Fruit fly (Drosophila melanogaster) whole organism, embryonic: Measurements from ENCODE around the gene CG5644.
A peak's percentile ranks its signal among the peaks of the same experiment; 100 is the strongest.

Experiments
- Antp ChIP-seq: fragments of 200-800 bp; sonication (Bioruptor generic); optimal IDR thresholded peaks from 3 replicates; lab custom pipeline; 2016; ENCODE audit warnings: missing biosample characterization, missing genetic modification characterization
- Atf-2 ChIP-seq: fragments of 200-800 bp; sonication (Bioruptor generic); optimal IDR thresholded peaks from 2 replicates; lab custom pipeline; 2016; ENCODE audit warnings: missing biosample characterization, missing genetic modification characterization
- CG11085 ChIP-seq: fragments of 200-800 bp; sonication (Bioruptor generic); IDR thresholded peaks from 2 replicates; pipeline ENCODE4 v1.3.6; 2022; ENCODE audit warnings: missing biosample characterization, missing genetic modification characterization
- CG11398 ChIP-seq: fragments of 200-800 bp; sonication (Bioruptor generic); optimal IDR thresholded peaks from 2 replicates; lab custom pipeline; 2016; ENCODE audit warnings: missing biosample characterization, missing genetic modification characterization
- CG11696 ChIP-seq: fragments of 200-800 bp; sonication (Bioruptor generic); IDR thresholded peaks from 2 replicates; pipeline ENCODE4 v1.3.6; 2022; ENCODE audit warnings: missing biosample characterization, missing genetic modification characterization
- CG13424 ChIP-seq: fragments of 200-800 bp; sonication (Bioruptor generic); optimal IDR thresholded peaks from 2 replicates; lab custom pipeline; 2019; ENCODE audit warnings: missing biosample characterization, mild to moderate bottlenecking, missing genetic modification characterization, moderate library complexity
- CG13894 ChIP-seq: fragments of 200-800 bp; sonication (Bioruptor generic); optimal IDR thresholded peaks from 3 replicates; lab custom pipeline; 2018; ENCODE audit warnings: missing biosample characterization, mild to moderate bottlenecking, missing genetic modification characterization, moderate library complexity
- CG16813 ChIP-seq: fragments of 200-800 bp; sonication (Bioruptor generic); IDR thresholded peaks from 3 replicates; pipeline ENCODE4 v1.3.6; 2022; ENCODE audit warnings: missing biosample characterization, missing genetic modification characterization; ENCODE audit not compliant: partially characterized antibody
- CG16863 ChIP-seq: fragments of 200-800 bp; sonication (Bioruptor generic); optimal IDR thresholded peaks from 3 replicates; lab custom pipeline; 2016; ENCODE audit warnings: missing biosample characterization, missing genetic modification characterization
- CG18476 ChIP-seq: fragments of 200-800 bp; sonication (Bioruptor generic); optimal IDR thresholded peaks from 2 replicates; lab custom pipeline; 2016; ENCODE audit warnings: missing biosample characterization, mild to moderate bottlenecking, missing genetic modification characterization
- CG2116 ChIP-seq: fragments of 200-800 bp; sonication (Bioruptor generic); optimal IDR thresholded peaks from 3 replicates; lab custom pipeline; 2018; ENCODE audit warnings: missing biosample characterization, mild to moderate bottlenecking, missing genetic modification characterization
- CG2129 ChIP-seq: fragments of 200-800 bp; sonication (Bioruptor generic); IDR thresholded peaks from 2 replicates; pipeline ENCODE4 v1.3.6; 2022; ENCODE audit warnings: missing biosample characterization, missing genetic modification characterization; ENCODE audit not compliant: partially characterized antibody
- CG30020 ChIP-seq: fragments of 200-800 bp; optimal IDR thresholded peaks from 2 replicates; lab custom pipeline; 2019; ENCODE audit warnings: missing biosample characterization, mild to moderate bottlenecking, missing genetic modification characterization, moderate library complexity
- CG3065 ChIP-seq: fragments of 200-800 bp; sonication (Bioruptor generic); optimal IDR thresholded peaks from 2 replicates; lab custom pipeline; 2016; ENCODE audit warnings: missing biosample characterization, missing genetic modification characterization
- CG34376 ChIP-seq: fragments of 200-800 bp; sonication (Bioruptor generic); optimal IDR thresholded peaks from 2 replicates; lab custom pipeline; 2018; ENCODE audit warnings: missing biosample characterization, mild to moderate bottlenecking, missing genetic modification characterization
- CG3847 ChIP-seq: fragments of 200-800 bp; sonication (Bioruptor generic); IDR thresholded peaks from 2 replicates; pipeline ENCODE4 v1.3.6; 2022; ENCODE audit warnings: missing biosample characterization, missing genetic modification characterization
- CG4282 ChIP-seq: fragments of 200-800 bp; sonication (Bioruptor generic); optimal IDR thresholded peaks from 2 replicates; lab custom pipeline; 2016; ENCODE audit warnings: missing biosample characterization, missing genetic modification characterization
- CG7556 ChIP-seq: fragments of 200-800 bp; sonication (Bioruptor generic); optimal IDR thresholded peaks from 2 replicates; lab custom pipeline; 2017; ENCODE audit warnings: missing biosample characterization, mild to moderate bottlenecking, missing genetic modification characterization
- CG8359 ChIP-seq: fragments of 200-800 bp; sonication (Bioruptor generic); optimal IDR thresholded peaks from 2 replicates; lab custom pipeline; 2017; ENCODE audit warnings: missing biosample characterization, mild to moderate bottlenecking, missing genetic modification characterization, borderline replicate concordance
- D ChIP-seq, 2 experiments: fragments of 200-800 bp in 1 of 2; fragments of >200 bp in 1 of 2; sonication (Bioruptor generic) in 1 of 2; optimal IDR thresholded peaks; 2 replicates in 1 of 2; 3 replicates in 1 of 2; lab custom pipeline; 2017; ENCODE audit warnings: mild to moderate bottlenecking in 1 of 2, missing biosample characterization in 1 of 2, missing genetic modification characterization in 1 of 2, missing genetic modification reagents in 1 of 2
- E2f1 ChIP-seq: fragments of 200-800 bp; sonication (Bioruptor generic); IDR thresholded peaks from 2 replicates; pipeline ENCODE4 v1.3.6; 2022; ENCODE audit warnings: missing biosample characterization, missing genetic modification characterization
- E2f2 ChIP-seq: fragments of 200-800 bp; sonication (Bioruptor generic); IDR thresholded peaks from 2 replicates; pipeline ENCODE4 v1.3.6; 2022; ENCODE audit warnings: missing biosample characterization, missing genetic modification characterization
- Fer3 ChIP-seq: fragments of 200-800 bp; sonication (Bioruptor generic); optimal IDR thresholded peaks from 2 replicates; lab custom pipeline; 2018; ENCODE audit warnings: missing biosample characterization, mild to moderate bottlenecking, missing genetic modification characterization, moderate library complexity
- Gsc ChIP-seq: fragments of 200-800 bp; sonication (Bioruptor generic); IDR thresholded peaks from 2 replicates; pipeline ENCODE4 v1.3.6; 2022; ENCODE audit warnings: missing biosample characterization, missing genetic modification characterization
- HLH3B ChIP-seq: fragments of 200-800 bp; sonication (Bioruptor generic); IDR thresholded peaks from 2 replicates; pipeline ENCODE4 v1.3.6; 2022; ENCODE audit warnings: missing biosample characterization, missing genetic modification characterization
- Hand ChIP-seq: fragments of 200-800 bp; sonication (Bioruptor generic); optimal IDR thresholded peaks from 2 replicates; lab custom pipeline; 2017; ENCODE audit warnings: mild to moderate bottlenecking, missing biosample characterization, missing genetic modification reagents, missing genetic modification characterization
- Lpt ChIP-seq: fragments of >200 bp; optimal IDR thresholded peaks from 2 replicates; lab custom pipeline; 2018; ENCODE audit warnings: missing biosample characterization, missing genetic modification characterization
- MESR4 ChIP-seq: fragments of 200-800 bp; sonication (Bioruptor generic); optimal IDR thresholded peaks from 2 replicates; lab custom pipeline; 2018; ENCODE audit warnings: missing biosample characterization, mild to moderate bottlenecking, missing genetic modification characterization, moderate library complexity
- Mad ChIP-seq: fragments of 200-800 bp; sonication (Bioruptor generic); optimal IDR thresholded peaks from 2 replicates; lab custom pipeline; 2016; ENCODE audit warnings: missing biosample characterization, missing genetic modification characterization
- Nf-YC ChIP-seq: fragments of 200-800 bp; optimal IDR thresholded peaks from 3 replicates; lab custom pipeline; 2019; ENCODE audit warnings: missing biosample characterization, mild to moderate bottlenecking, missing genetic modification characterization, moderate library complexity
- Rfx ChIP-seq: fragments of 200-800 bp; sonication (Bioruptor generic); IDR thresholded peaks from 2 replicates; pipeline ENCODE4 v1.3.6; 2022; ENCODE audit warnings: missing biosample characterization, missing genetic modification characterization
- Rx ChIP-seq: fragments of 200-800 bp; sonication (Bioruptor generic); IDR thresholded peaks from 2 replicates; pipeline ENCODE4 v1.3.6; 2022; ENCODE audit warnings: missing biosample characterization, missing genetic modification characterization
- Sry-β ChIP-seq: fragments of 200-800 bp; sonication (Bioruptor generic); optimal IDR thresholded peaks from 2 replicates; lab custom pipeline; 2018; ENCODE audit warnings: missing biosample characterization, mild to moderate bottlenecking, missing genetic modification characterization, moderate library complexity
- Taf1 ChIP-seq: fragments of 200-800 bp; sonication (Bioruptor generic); IDR thresholded peaks from 2 replicates; pipeline ENCODE4 v1.3.6; 2022; ENCODE audit warnings: missing biosample characterization, missing genetic modification characterization
- Tbp ChIP-seq: fragments of >200 bp; optimal IDR thresholded peaks from 2 replicates; lab custom pipeline; 2018; ENCODE audit warnings: missing biosample characterization, missing genetic modification characterization
- YL-1 ChIP-seq: fragments of 200-800 bp; sonication (Bioruptor generic); optimal IDR thresholded peaks from 3 replicates; lab custom pipeline; 2017; ENCODE audit warnings: missing biosample characterization, mild to moderate bottlenecking, missing genetic modification characterization
- al ChIP-seq: fragments of 200-800 bp; sonication (Bioruptor generic); IDR thresholded peaks from 2 replicates; pipeline ENCODE4 v1.3.6; 2022; ENCODE audit warnings: missing biosample characterization, missing genetic modification characterization
- az2 ChIP-seq: fragments of 200-800 bp; sonication (Bioruptor generic); optimal IDR thresholded peaks from 3 replicates; lab custom pipeline; 2016; ENCODE audit warnings: missing biosample characterization, missing genetic modification characterization
- cato ChIP-seq: fragments of 200-800 bp; sonication (Bioruptor generic); optimal IDR thresholded peaks from 2 replicates; lab custom pipeline; 2016; ENCODE audit warnings: missing biosample characterization, missing genetic modification characterization, borderline replicate concordance
- cg ChIP-seq: fragments of 200-800 bp; sonication (Bioruptor generic); optimal IDR thresholded peaks from 3 replicates; lab custom pipeline; 2019; ENCODE audit warnings: missing biosample characterization, mild to moderate bottlenecking, missing genetic modification characterization, moderate library complexity
- en ChIP-seq: fragments of 200-800 bp; sonication (Bioruptor generic); optimal IDR thresholded peaks from 2 replicates; lab custom pipeline; 2016; ENCODE audit warnings: missing biosample characterization, missing genetic modification characterization
- fu2 ChIP-seq: fragments of 200-800 bp; sonication (Bioruptor generic); optimal IDR thresholded peaks from 2 replicates; lab custom pipeline; 2016; ENCODE audit warnings: missing biosample characterization, missing genetic modification characterization
- gem ChIP-seq: fragments of 200-800 bp; sonication (Bioruptor generic); optimal IDR thresholded peaks from 2 replicates; lab custom pipeline; 2019; ENCODE audit warnings: missing biosample characterization, mild to moderate bottlenecking, missing genetic modification characterization, moderate library complexity
- luna ChIP-seq: fragments of 200-800 bp; sonication (Bioruptor generic); optimal IDR thresholded peaks from 2 replicates; lab custom pipeline; 2016; ENCODE audit warnings: missing biosample characterization, missing genetic modification characterization
- onecut ChIP-seq: fragments of 200-800 bp; sonication (Bioruptor generic); IDR thresholded peaks from 2 replicates; pipeline ENCODE4 v1.3.6; 2022; ENCODE audit warnings: missing biosample characterization, missing genetic modification characterization
- rib ChIP-seq: fragments of 200-800 bp; sonication (Bioruptor generic); IDR thresholded peaks from 2 replicates; pipeline ENCODE4 v1.3.6; 2022; ENCODE audit warnings: missing biosample characterization, missing genetic modification characterization
- sima ChIP-seq: fragments of 200-800 bp; sonication (Bioruptor generic); optimal IDR thresholded peaks from 2 replicates; lab custom pipeline; 2016; ENCODE audit warnings: missing biosample characterization, missing genetic modification characterization
- sob ChIP-seq: fragments of 200-800 bp; sonication (Bioruptor generic); IDR thresholded peaks from 2 replicates; pipeline ENCODE4 v1.3.6; 2022; ENCODE audit warnings: missing biosample characterization, missing genetic modification characterization
- sr ChIP-seq: fragments of 200-800 bp; sonication (Bioruptor generic); IDR thresholded peaks from 3 replicates; pipeline ENCODE4 v1.3.6; 2022; ENCODE audit warnings: missing biosample characterization, missing genetic modification characterization
- twi ChIP-seq: fragments of 200-800 bp; optimal IDR thresholded peaks from 2 replicates; lab custom pipeline; 2019; ENCODE audit warnings: missing biosample characterization, mild to moderate bottlenecking, missing genetic modification characterization, moderate library complexity
- vnd ChIP-seq: fragments of 200-800 bp; sonication (Bioruptor generic); IDR thresholded peaks from 3 replicates; pipeline ENCODE4 v1.3.6; 2022; ENCODE audit warnings: missing biosample characterization, missing genetic modification characterization; ENCODE audit not compliant: partially characterized antibody
- vvl ChIP-seq: fragments of 200-800 bp; sonication (Bioruptor generic); IDR thresholded peaks from 2 replicates; pipeline ENCODE4 v1.3.6; 2022; ENCODE audit warnings: missing biosample characterization, missing genetic modification characterization

CG5644 gene

dm6 chr3L:8968437-8968836, 11.2 kb downstream of the CG5644 start, which contains the start of gene CG5026 (continued):
- TF ChIP-seq CG18476 (GFP tag; lab: Kevin White, UChicago) (no peak), fu2 (no peak), en (GFP tag; lab: Kevin White, UChicago) (no peak), CG13424 (tag; lab: Kevin White, UChicago) (no peak), CG11085 (GFP tag; lab: Robert Waterston, UW) (no peak), Hand (GFP tag; lab: Kevin White, UChicago) (no peak), CG2116 (GFP tag; lab: Kevin White, UChicago) (peak; percentile 22), vnd (GFP tag; lab: Robert Waterston, UW) (no peak), CG3065 (GFP tag; lab: Kevin White, UChicago) (no peak), CG11696 (GFP tag; lab: Robert Waterston, UW) (no peak), Gsc (no peak), CG34376 (GFP tag; lab: Kevin White, UChicago) (no peak), HLH3B (GFP tag; lab: Robert Waterston, UW) (no peak), luna (GFP tag; lab: Kevin White, UChicago) (no peak), cato (GFP tag; lab: Kevin White, UChicago) (no peak), sima (GFP tag; lab: Kevin White, UChicago) (no peak), twi (no peak), E2f1 (GFP tag; lab: Robert Waterston, UW) (no peak), Sry-β (GFP tag; lab: Kevin White, UChicago) (no peak), Lpt (GFP tag; lab: Kevin White, UChicago) (no peak), rib (GFP tag; lab: Robert Waterston, UW) (no peak), Nf-YC (tag; lab: Kevin White, UChicago) (no peak), cg (GFP tag; lab: Kevin White, UChicago) (no peak), Fer3 (tag; lab: Kevin White, UChicago) (no peak), Atf-2 (no peak), al (GFP tag; lab: Robert Waterston, UW) (no peak), Antp (GFP tag; lab: Kevin White, UChicago) (no peak), CG30020 (tag; lab: Kevin White, UChicago) (no peak), CG8359 (GFP tag; lab: Kevin White, UChicago) (no peak), vvl (GFP tag; lab: Robert Waterston, UW) (0 out of 2 replicates have a peak, but pooled peaks have one; percentile 19), CG2129 (GFP tag; lab: Robert Waterston, UW) (no peak), onecut (no peak), gem (tag; lab: Kevin White, UChicago) (no peak), CG3847 (GFP tag; lab: Robert Waterston, UW) (no peak), CG7556 (GFP tag; lab: Kevin White, UChicago) (no peak), Rx (GFP tag; lab: Robert Waterston, UW) (no peak), CG13894 (tag; lab: Kevin White, UChicago) (no peak), Mad (GFP tag; lab: Kevin White, UChicago) (no peak), CG16863 (GFP tag; lab: Kevin White, UChicago) (no peak), CG4282 (GFP tag; lab: Kevin White, UChicago) (no peak), MESR4 (GFP tag; lab: Kevin White, UChicago) (peak; percentile 44), E2f2 (GFP tag; lab: Robert Waterston, UW) (peak; percentile 68), D (optimal IDR thresholded peaks at IDR 0.05; lab: Kevin White, UChicago) (no peak), D (GFP tag; optimal IDR thresholded peaks at IDR 0.05; lab: Kevin White, UChicago) (no peak), az2 (no peak), Rfx (GFP tag; lab: Robert Waterston, UW) (peak; percentile 32; the same call in 1 of the 2 replicates), sob (GFP tag; lab: Robert Waterston, UW) (no peak), sr (no peak), CG11398 (GFP tag; lab: Kevin White, UChicago) (peak; percentile 6), YL-1 (GFP tag; lab: Kevin White, UChicago) (peak; percentile 38), Tbp (GFP tag; lab: Kevin White, UChicago) (no peak), Taf1 (GFP tag; lab: Robert Waterston, UW) (no peak), CG16813 (no peak)
